Worm (Caenorhabditis elegans): Measurements from ENCODE around the gene C10E2.5.

DNA sequence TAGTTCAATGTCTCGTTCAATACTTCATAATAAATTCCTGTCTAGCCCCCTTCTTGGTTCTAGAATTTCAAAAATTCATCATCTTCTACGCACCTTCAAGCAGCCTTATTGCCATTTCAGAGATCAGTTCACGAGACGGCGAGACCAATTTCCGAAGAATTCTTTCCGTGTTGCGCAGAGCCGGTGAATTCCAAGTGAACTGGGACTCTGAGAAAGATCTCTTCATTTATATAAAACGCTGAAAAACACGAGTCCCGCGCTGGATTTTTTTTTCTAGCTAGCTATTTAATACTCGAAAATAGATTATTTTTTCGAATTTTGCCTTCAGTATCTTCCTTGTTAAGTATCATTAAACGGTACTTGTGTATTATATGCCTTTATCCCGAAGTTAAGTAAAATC lies 23.2 kb downstream of the C10E2.5 start:
- TF ChIP-seq ama-1 (optimal IDR thresholded peaks at IDR 0.05) (no peak), nhr-23 (tag; optimal IDR thresholded peaks at IDR 0.05) (no peak), ceh-82 (tag; optimal IDR thresholded peaks at IDR 0.05) (no peak), snpc-4 (tag; optimal IDR thresholded peaks at IDR 0.05) (no peak), ztf-11 (tag; optimal IDR thresholded peaks at IDR 0.05) (no peak), mab-5 (tag; optimal IDR thresholded peaks at IDR 0.05) (no peak), nhr-77 (tag; optimal IDR thresholded peaks at IDR 0.05) (no peak), nhr-11 (tag; optimal IDR thresholded peaks at IDR 0.05) (no peak), unc-62 (GFP tag; optimal IDR thresholded peaks at IDR 0.05) (no peak), dmd-4 (tag; optimal IDR thresholded peaks at IDR 0.05) (no peak), sem-4 (tag; optimal IDR thresholded peaks at IDR 0.05) (no peak), nhr-12 (tag; optimal IDR thresholded peaks at IDR 0.05) (no peak), alr-1 (tag; optimal IDR thresholded peaks at IDR 0.05) (no peak), elt-3 (tag; optimal IDR thresholded peaks at IDR 0.05) (no peak)
